Worm (Caenorhabditis elegans): ENCODE measurements around the gene mcm-10.

- TF ChIP-seq nhr-84 (tag; optimal IDR thresholded peaks at IDR 0.05) (no peak), lir-3 (tag; optimal IDR thresholded peaks at IDR 0.05; ENCODE audit: poor library complexity) (no peak), blmp-1 (tag; optimal IDR thresholded peaks at IDR 0.05) (no peak), fkh-10 (GFP tag; optimal IDR thresholded peaks at IDR 0.05) (no peak), mdl-1 (tag; optimal IDR thresholded peaks at IDR 0.05) (no peak), fkh-8 (tag; optimal IDR thresholded peaks at IDR 0.05) (no peak), fos-1 (tag; optimal IDR thresholded peaks at IDR 0.05) (no peak)
Measured at ce11 chrIII:11372199-11372938, 55.0 kb downstream of the mcm-10 start.

Data from whole organism, L1 larva.